Worm (Caenorhabditis elegans): Measurements from ENCODE around the gene mtrf-1L.
"Not testable (repeated sequence)": the region's sequence is repeated elsewhere in the genome, so short reads cannot be mapped to it uniquely, and the experiment has no call there.

mtrf-1L gene

DNA sequence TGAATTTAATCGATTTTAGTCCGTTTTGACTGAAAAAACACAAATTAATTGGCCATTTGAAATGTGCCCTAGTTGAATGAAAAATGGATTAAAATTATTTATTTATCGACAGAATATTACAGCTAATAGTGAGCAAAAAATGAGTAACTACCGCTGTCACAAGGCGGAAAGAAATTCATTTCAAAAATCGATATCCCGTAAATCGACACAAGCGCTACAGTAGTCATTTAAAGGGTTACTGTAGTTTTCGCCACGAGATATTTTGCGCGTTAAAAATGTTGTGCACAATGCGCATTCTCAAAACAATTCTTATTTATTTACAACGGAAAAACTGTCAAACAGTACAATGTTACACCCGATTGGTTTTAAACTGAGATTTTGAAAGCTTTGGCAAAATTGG is 23.7 kb downstream of the mtrf-1L start:
- TF ChIP-seq attf-4 (tag; optimal IDR thresholded peaks at IDR 0.05) (no peak), R02D3.7 (tag; optimal IDR thresholded peaks at IDR 0.05) (peak; percentile 9), zip-11 (GFP tag; IDR thresholded peaks at IDR 0.05) (no peak), nhr-48 (tag; optimal IDR thresholded peaks at IDR 0.05) (no peak), ceh-20 (GFP tag; IDR thresholded peaks at IDR 0.05) (no peak), daf-8 (GFP tag; IDR thresholded peaks at IDR 0.05) (no peak), aha-1 (tag) (peak; percentile 53), hif-1 (tag; optimal IDR thresholded peaks at IDR 0.05) (no peak), lsy-2 (tag; optimal IDR thresholded peaks at IDR 0.05) (peak in 1 of 2 experiments; percentile 8), mep-1 (tag; optimal IDR thresholded peaks at IDR 0.05) (peak; percentile 5), dpl-1 (GFP tag; optimal IDR thresholded peaks at IDR 0.05) (no peak), ceh-62 (tag; optimal IDR thresholded peaks at IDR 0.05) (no peak), lin-38 (GFP tag; IDR thresholded peaks at IDR 0.05) (peak; percentile 41), unc-39 (tag; optimal IDR thresholded peaks at IDR 0.05) (no peak), madf-5 (GFP tag; IDR thresholded peaks at IDR 0.05) (no peak), snpc-1.2 (GFP tag; IDR thresholded peaks at IDR 0.05) (0 out of 2 replicates have a peak, but pooled peaks have one; percentile 43)

DNA sequence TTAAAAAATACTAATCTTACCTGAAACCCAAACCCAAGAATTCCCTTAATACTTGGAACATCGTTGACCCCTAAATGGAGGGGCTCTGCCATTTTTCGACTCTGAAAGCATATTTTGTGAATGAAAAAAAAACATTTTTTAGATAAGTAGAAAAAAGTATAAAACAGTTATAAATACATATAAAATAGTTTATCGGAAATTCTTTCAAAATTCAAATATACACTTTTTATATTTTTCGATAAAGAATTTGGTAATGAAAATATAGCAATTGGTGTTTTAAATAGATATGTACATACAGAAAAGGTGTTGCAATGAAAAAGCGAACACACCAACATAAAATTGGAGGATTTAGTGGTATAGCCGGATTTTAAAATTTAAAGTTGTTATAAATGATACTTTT is 28.1 kb downstream of the mtrf-1L start, which contains the start of gene Y59E9AL.4:
Y59E9AL.4 (minus strand) TSS at position 101 of the 400 bp plus-strand sequence.
- TF ChIP-seq lin-39 (tag; optimal IDR thresholded peaks at IDR 0.05), result no peak
- no peak for TF ChIP-seq hmg-1.1 (GFP tag; IDR thresholded peaks at IDR 0.05)
- TF ChIP-seq unc-62 (GFP tag; optimal IDR thresholded peaks at IDR 0.05 in 1 of 2), result no peak
- no peak for TF ChIP-seq unc-62 (tag; optimal IDR thresholded peaks at IDR 0.05)
- no peak for TF ChIP-seq rbr-2 (tag; optimal IDR thresholded peaks at IDR 0.05)
- no peak for TF ChIP-seq ztf-11 (tag; optimal IDR thresholded peaks at IDR 0.05)
- TF ChIP-seq nhr-76 (tag; optimal IDR thresholded peaks at IDR 0.05), result no peak
- no peak for TF ChIP-seq arid-1 (GFP tag; conservative IDR thresholded peaks at IDR 0.05)
- no peak for TF ChIP-seq ceh-44 (GFP tag; IDR thresholded peaks at IDR 0.05)
- TF ChIP-seq skn-1 (tag; optimal IDR thresholded peaks at IDR 0.05), result no peak
- no peak for TF ChIP-seq php-3 (GFP tag; IDR thresholded peaks at IDR 0.05)
- TF ChIP-seq nhr-102 (tag; optimal IDR thresholded peaks at IDR 0.05), result no peak
- no peak for TF ChIP-seq nhr-42 (GFP tag; IDR thresholded peaks at IDR 0.05)
- TF ChIP-seq nhr-77 (tag; optimal IDR thresholded peaks at IDR 0.05), result no peak
- TF ChIP-seq Y105C5A.15 (GFP tag; IDR thresholded peaks at IDR 0.05), result no peak
- no peak for TF ChIP-seq attf-4 (tag; optimal IDR thresholded peaks at IDR 0.05)
- TF ChIP-seq nhr-48 (tag; optimal IDR thresholded peaks at IDR 0.05), result no peak
- TF ChIP-seq pha-4 (GFP tag; IDR thresholded peaks at IDR 0.05), result no peak
- no peak for TF ChIP-seq pha-4 (tag; optimal IDR thresholded peaks at IDR 0.05)

DNA sequence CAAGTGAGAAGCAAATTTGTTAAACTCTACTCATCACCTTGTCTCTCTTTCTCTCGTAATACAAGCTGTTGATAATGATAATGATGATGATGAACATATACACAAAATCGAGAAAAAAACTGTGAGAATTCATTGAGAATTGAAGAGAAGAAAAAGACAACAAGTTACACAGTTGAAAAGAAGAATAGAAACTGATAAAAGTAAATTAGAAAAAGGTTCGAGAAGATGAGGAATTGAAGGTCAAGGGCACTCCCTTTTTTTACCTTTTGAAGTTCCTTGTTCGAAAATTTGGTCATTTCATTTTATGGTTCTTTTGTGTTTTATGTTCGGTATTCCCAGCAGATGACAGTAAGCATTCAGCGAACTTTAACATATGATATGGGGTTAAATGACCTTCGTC is 29.4 kb downstream of the mtrf-1L start:
- TF ChIP-seq cey-2 (tag; optimal IDR thresholded peaks at IDR 0.05; ENCODE audit: borderline replicate concordance, insufficient read depth) (peak; percentile 49), nhr-76 (tag; optimal IDR thresholded peaks at IDR 0.05) (peak; percentile 15), nhr-28 (tag; optimal IDR thresholded peaks at IDR 0.05) (peak; percentile 48), R02D3.7 (tag; optimal IDR thresholded peaks at IDR 0.05) (no peak), nhr-25 (tag; optimal IDR thresholded peaks at IDR 0.05; ENCODE audit: borderline replicate concordance, insufficient read depth) (peak; percentile 49), dve-1 (tag; optimal IDR thresholded peaks at IDR 0.05; ENCODE audit: insufficient read depth) (peak; percentile 7)

DNA sequence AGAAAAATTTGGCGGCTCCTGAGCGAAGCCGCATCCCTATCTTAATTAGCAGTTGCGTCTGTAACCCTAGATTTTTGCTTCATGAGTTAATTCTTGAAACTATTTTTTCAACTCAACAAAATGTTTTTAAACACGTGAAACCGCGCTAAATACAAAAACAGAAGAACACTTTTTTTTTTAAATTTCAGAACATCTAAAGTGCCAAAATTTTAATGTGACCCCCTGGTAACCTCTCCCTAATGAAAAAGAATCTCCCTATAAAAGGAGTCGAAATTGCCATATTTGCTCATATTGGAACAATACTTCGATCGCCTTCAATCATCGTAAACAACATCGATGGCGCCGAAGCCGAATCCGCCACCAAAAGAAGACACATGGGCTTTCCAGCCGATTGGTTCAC is 31.5 kb downstream of the mtrf-1L start, which contains the start of gene nsph-4.2:
nsph-4.2 (plus strand) TSS at position 301 of the 400 bp plus-strand sequence.
- not testable (repeated sequence) for TF ChIP-seq ZK337.2 (GFP tag; IDR thresholded peaks at IDR 0.05); mxl-2 (GFP tag; conservative IDR thresholded peaks at IDR 0.05); nhr-76 (tag; optimal IDR thresholded peaks at IDR 0.05)

Data from whole organism, L4 larva.